Worm (Caenorhabditis elegans) whole organism, young adult: ENCODE measurements around the gene hpl-1.

Source experiments
- B0019.2 ChIP-seq: fragments of 200-800 bp; sonication (Bioruptor generic); conservative IDR thresholded peaks from 2 replicates; pipeline ENCODE4 v1.3.6; 2022; ENCODE audit warnings: missing genetic modification reagents, missing genetic modification characterization, missing compliant biosample characterization
- B0261.1 ChIP-seq: sonication (generic microtip); optimal IDR thresholded peaks from 2 replicates; lab custom pipeline; 2016; ENCODE audit warnings: mild to moderate bottlenecking, missing genetic modification characterization, moderate library complexity, missing compliant biosample characterization
- B0336.3 ChIP-seq: fragments of 200-800 bp; sonication (Bioruptor generic); IDR thresholded peaks from 2 replicates; pipeline ENCODE4 v1.3.6; 2022; ENCODE audit warnings: missing genetic modification characterization, missing compliant biosample characterization
- D2030.7 ChIP-seq: fragments of 200-800 bp; sonication (Bioruptor generic); IDR thresholded peaks from 2 replicates; pipeline ENCODE4 v1.3.6; 2022; ENCODE audit warnings: missing genetic modification reagents, missing genetic modification characterization, missing compliant biosample characterization
- F37B4.10 ChIP-seq: fragments of 200-800 bp; sonication (Bioruptor generic); IDR thresholded peaks from 2 replicates; pipeline ENCODE4 v1.3.6; 2022; ENCODE audit warnings: missing genetic modification characterization, missing compliant biosample characterization
- T26A5.8 ChIP-seq: sonication (generic microtip); optimal IDR thresholded peaks from 2 replicates; lab custom pipeline; 2016; ENCODE audit warnings: missing genetic modification characterization, missing compliant biosample characterization
- Y56A3A.18 ChIP-seq: fragments of 200-800 bp; sonication (Bioruptor generic); IDR thresholded peaks from 2 replicates; pipeline ENCODE4 v1.3.6; 2022; ENCODE audit warnings: missing genetic modification reagents, missing genetic modification characterization, missing compliant biosample characterization
- ama-1 ChIP-seq, 3 experiments: fragments of 150-350 bp in 1 of 3; sonication (generic microtip) in 2 of 3; optimal IDR thresholded peaks; 2 replicates each; lab custom pipeline; 2014 to 2018; ENCODE audit warnings: missing biosample characterization in 2 of 3, missing genetic modification characterization in 2 of 3, missing genetic modification reagents in 2 of 3
- aptf-2 ChIP-seq: fragments of 200-800 bp; sonication (Bioruptor generic); conservative IDR thresholded peaks from 2 replicates; pipeline ENCODE4 v1.3.6; 2022; ENCODE audit warnings: missing genetic modification reagents, missing genetic modification characterization, missing compliant biosample characterization
- aptf-3 ChIP-seq: fragments of 200-800 bp; sonication (Bioruptor generic); IDR thresholded peaks from 2 replicates; pipeline ENCODE4 v1.3.6; 2022; ENCODE audit warnings: missing genetic modification characterization, missing compliant biosample characterization
- athp-1 ChIP-seq: sonication (generic microtip); optimal IDR thresholded peaks from 2 replicates; lab custom pipeline; 2017; ENCODE audit warnings: mild to moderate bottlenecking, missing genetic modification characterization, missing compliant biosample characterization
- ccch-3 ChIP-seq: fragments of 200-800 bp; sonication (Bioruptor generic); optimal IDR thresholded peaks from 2 replicates; lab custom pipeline; 2018; ENCODE audit warnings: mild to moderate bottlenecking, missing genetic modification characterization, missing compliant biosample characterization
- cebp-1 ChIP-seq, 2 experiments: fragments of 200-800 bp in 1 of 2; sonication (Bioruptor generic) in 1 of 2; sonication (generic microtip) in 1 of 2; IDR thresholded peaks in 1 of 2; optimal IDR thresholded peaks in 1 of 2; 2 replicates each; pipeline versions ENCODE4 v1.3.6 to Lab custom; 2017 to 2022; ENCODE audit warnings: missing compliant biosample characterization in 2 of 2, missing genetic modification characterization in 2 of 2, mild to moderate bottlenecking in 1 of 2, missing genetic modification reagents in 1 of 2, moderate library complexity in 1 of 2
- ceh-27 ChIP-seq: fragments of 200-800 bp; sonication (Bioruptor generic); optimal IDR thresholded peaks from 2 replicates; lab custom pipeline; 2018; ENCODE audit warnings: mild to moderate bottlenecking, missing genetic modification characterization, moderate library complexity, missing compliant biosample characterization
- ceh-79 ChIP-seq: sonication (generic microtip); optimal IDR thresholded peaks from 2 replicates; lab custom pipeline; 2017; ENCODE audit warnings: mild to moderate bottlenecking, missing genetic modification characterization, missing compliant biosample characterization
- ceh-91 ChIP-seq: fragments of 200-800 bp; sonication (Bioruptor generic); IDR thresholded peaks from 2 replicates; pipeline ENCODE4 v1.3.6; 2022; ENCODE audit warnings: missing genetic modification reagents, missing genetic modification characterization, missing compliant biosample characterization
- chd-7 ChIP-seq: sonication (generic microtip); optimal IDR thresholded peaks from 2 replicates; lab custom pipeline; 2016; ENCODE audit warnings: mild to moderate bottlenecking, missing genetic modification characterization, moderate library complexity, missing compliant biosample characterization
- dox-1 ChIP-seq: fragments of 200-800 bp; sonication (Bioruptor generic); IDR thresholded peaks from 2 replicates; pipeline ENCODE4 v1.3.6; 2022; ENCODE audit warnings: missing genetic modification reagents, missing genetic modification characterization, missing compliant biosample characterization
- him-1 ChIP-seq: sonication (generic microtip); optimal IDR thresholded peaks from 2 replicates; lab custom pipeline; 2016; ENCODE audit warnings: missing genotype, missing genetic modification reagents, missing genetic modification characterization, missing compliant biosample characterization
- hmg-1.2 ChIP-seq: fragments of 200-800 bp; sonication (Bioruptor generic); IDR thresholded peaks from 2 replicates; pipeline ENCODE4 v1.3.6; 2022; ENCODE audit warnings: missing genetic modification reagents, missing genetic modification characterization, missing compliant biosample characterization
- let-526 ChIP-seq: fragments of 200-800 bp; sonication (Bioruptor generic); IDR thresholded peaks from 2 replicates; pipeline ENCODE4 v1.3.6; 2022; ENCODE audit warnings: missing genetic modification reagents, missing genetic modification characterization, missing compliant biosample characterization
- let-607 ChIP-seq, 2 experiments: fragments of 200-800 bp in 1 of 2; sonication (Bioruptor generic) in 1 of 2; sonication (generic microtip) in 1 of 2; optimal IDR thresholded peaks; 2 replicates each; lab custom pipeline; 2016 to 2018; ENCODE audit warnings: mild to moderate bottlenecking in 2 of 2, missing compliant biosample characterization in 2 of 2, missing genetic modification characterization in 2 of 2, moderate library complexity in 2 of 2, missing genotype in 1 of 2
- lin-26 ChIP-seq: fragments of 200-800 bp; sonication (Bioruptor generic); IDR thresholded peaks from 2 replicates; pipeline ENCODE4 v1.3.6; 2022; ENCODE audit warnings: missing genetic modification reagents, missing genetic modification characterization, missing compliant biosample characterization
- lsl-1 ChIP-seq: fragments of 200-800 bp; sonication (Bioruptor generic); optimal IDR thresholded peaks from 2 replicates; lab custom pipeline; 2018; ENCODE audit warnings: mild to moderate bottlenecking, missing genetic modification characterization, moderate library complexity, missing compliant biosample characterization
- madf-10 ChIP-seq: sonication (generic microtip); optimal IDR thresholded peaks from 2 replicates; lab custom pipeline; 2016; ENCODE audit warnings: mild to moderate bottlenecking, missing genetic modification characterization, missing compliant biosample characterization
- madf-3 ChIP-seq: fragments of 200-800 bp; sonication (Bioruptor generic); IDR thresholded peaks from 2 replicates; pipeline ENCODE4 v1.3.6; 2022; ENCODE audit warnings: missing genetic modification reagents, missing genetic modification characterization, missing compliant biosample characterization
- nfyb-1 ChIP-seq: fragments of 200-800 bp; sonication (Bioruptor generic); IDR thresholded peaks from 2 replicates; pipeline ENCODE4 v1.3.6; 2022; ENCODE audit warnings: missing genetic modification reagents, missing genetic modification characterization, missing compliant biosample characterization
- nhr-120 ChIP-seq: fragments of 200-800 bp; sonication (Bioruptor generic); IDR thresholded peaks from 2 replicates; pipeline ENCODE4 v1.3.6; 2022; ENCODE audit warnings: missing genetic modification characterization, missing compliant biosample characterization
- nhr-179 ChIP-seq: sonication (generic microtip); optimal IDR thresholded peaks from 2 replicates; lab custom pipeline; 2016; ENCODE audit warnings: mild to moderate bottlenecking, missing genetic modification characterization, missing compliant biosample characterization
- nhr-27 ChIP-seq: fragments of 200-800 bp; sonication (Bioruptor generic); optimal IDR thresholded peaks from 2 replicates; lab custom pipeline; 2018; ENCODE audit warnings: mild to moderate bottlenecking, missing genetic modification characterization, moderate library complexity, missing compliant biosample characterization
- pbrm-1 ChIP-seq: fragments of 200-800 bp; sonication (Bioruptor generic); IDR thresholded peaks from 2 replicates; pipeline ENCODE4 v1.3.6; 2022; ENCODE audit warnings: missing genetic modification reagents, missing genetic modification characterization, missing compliant biosample characterization
- rec-8 ChIP-seq, 2 experiments: sonication (generic microtip); optimal IDR thresholded peaks; 2 replicates each; lab custom pipeline; 2016; ENCODE audit warnings: mild to moderate bottlenecking in 2 of 2, missing genetic modification characterization in 2 of 2, missing genetic modification reagents in 2 of 2, missing genotype in 2 of 2, missing biosample characterization in 1 of 2, missing compliant biosample characterization in 1 of 2, moderate library complexity in 1 of 2
- repo-1 ChIP-seq: sonication (generic microtip); optimal IDR thresholded peaks from 2 replicates; lab custom pipeline; 2017; ENCODE audit warnings: mild to moderate bottlenecking, missing genetic modification characterization, missing compliant biosample characterization
- sea-2 ChIP-seq: fragments of 200-800 bp; sonication (Bioruptor generic); IDR thresholded peaks from 2 replicates; pipeline ENCODE4 v1.3.6; 2022; ENCODE audit warnings: missing genetic modification characterization, missing compliant biosample characterization
- snpc-1.3 ChIP-seq: sonication (generic microtip); optimal IDR thresholded peaks from 2 replicates; lab custom pipeline; 2017; ENCODE audit warnings: missing genetic modification characterization, mild to moderate bottlenecking, missing compliant biosample characterization, antibody characterized with exemption, moderate library complexity, missing genotype, missing genetic modification reagents; ENCODE audit not compliant: insufficient read depth
- snpc-3.4 ChIP-seq: sonication (generic microtip); optimal IDR thresholded peaks from 2 replicates; lab custom pipeline; 2017; ENCODE audit warnings: missing genetic modification characterization, mild to moderate bottlenecking, missing compliant biosample characterization, antibody characterized with exemption, moderate library complexity, missing genotype, missing genetic modification reagents
- snpc-4 ChIP-seq, 5 experiments: fragments of 150-350 bp in 1 of 5; sonication (generic microtip) in 4 of 5; optimal IDR thresholded peaks; 2 replicates each; lab custom pipeline; 2014 to 2018; ENCODE audit warnings: missing genetic modification characterization in 5 of 5, missing biosample characterization in 3 of 5, antibody characterized with exemption in 2 of 5, mild to moderate bottlenecking in 2 of 5, missing compliant biosample characterization in 2 of 5, missing genotype in 2 of 5, moderate library complexity in 2 of 5, missing genetic modification reagents in 1 of 5
- tbp1 ChIP-seq: fragments of 200-800 bp; sonication (Bioruptor generic); optimal IDR thresholded peaks from 2 replicates; lab custom pipeline; 2018; ENCODE audit warnings: mild to moderate bottlenecking, missing genetic modification characterization, missing compliant biosample characterization
- tlf-1 ChIP-seq: fragments of 200-800 bp; sonication (Bioruptor generic); optimal IDR thresholded peaks from 2 replicates; lab custom pipeline; 2018; ENCODE audit warnings: mild to moderate bottlenecking, missing genetic modification characterization, missing compliant biosample characterization
- ztf-25 ChIP-seq: fragments of 200-800 bp; sonication (Bioruptor generic); IDR thresholded peaks from 2 replicates; pipeline ENCODE4 v1.3.6; 2022; ENCODE audit warnings: missing genetic modification reagents, missing genetic modification characterization, missing compliant biosample characterization
- ztf-28 ChIP-seq: fragments of 200-800 bp; sonication (Bioruptor generic); IDR thresholded peaks from 2 replicates; pipeline ENCODE4 v1.3.6; 2022; ENCODE audit warnings: missing genetic modification reagents, missing genetic modification characterization, missing compliant biosample characterization

hpl-1 gene

DNA sequence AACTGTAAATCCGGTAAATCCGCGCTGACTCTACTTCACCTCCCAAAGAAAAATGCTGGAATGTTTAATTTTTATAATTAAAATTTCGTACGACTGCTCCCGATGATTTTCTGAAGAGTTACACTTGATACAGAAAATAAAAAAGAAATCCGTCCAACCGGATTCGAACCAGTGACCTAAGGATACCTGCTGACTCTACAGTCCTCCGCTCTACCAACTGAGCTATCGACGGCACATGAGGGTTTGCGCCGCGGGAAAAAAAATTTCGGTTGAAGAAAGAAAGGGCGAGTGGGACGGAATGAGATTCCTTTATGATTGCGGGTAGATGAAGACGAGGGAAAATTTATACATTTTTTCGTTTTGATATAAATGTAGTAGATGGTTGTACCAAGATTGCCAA lies 39.4 kb downstream of the hpl-1 start (continued):
- TF ChIP-seq T26A5.8 (tag; lab: Kevin White, UChicago) (no peak), madf-3 (GFP tag; lab: Robert Waterston, UW) (no peak), pbrm-1 (GFP tag; lab: Robert Waterston, UW) (peak; percentile 62; the same call in 1 of the 2 replicates), repo-1 (tag; lab: Kevin White, UChicago) (no peak), ztf-25 (GFP tag; lab: Robert Waterston, UW) (0 out of 2 replicates have a peak, but pooled peaks have one; percentile 73), D2030.7 (GFP tag; lab: Robert Waterston, UW) (peak; percentile 65), hmg-1.2 (GFP tag; lab: Robert Waterston, UW) (peak; percentile 44; the same call in 1 of the 2 replicates), B0261.1 (tag; lab: Kevin White, UChicago) (peak; percentile 80), madf-10 (tag; lab: Kevin White, UChicago) (no peak), nhr-179 (peak; percentile 16), tbp1 (GFP tag; lab: Kevin White, UChicago) (peak; percentile 87), dox-1 (GFP tag; lab: Robert Waterston, UW) (peak; percentile 40; the same call in 1 of the 2 replicates), snpc-4 (GFP tag; optimal IDR thresholded peaks at IDR 0.05; lab: Kevin White, UChicago) (peak; percentile 42), snpc-4 (tag; optimal IDR thresholded peaks at IDR 0.05; lab: Kevin White, UChicago) (peak in 2 of 4 experiments; percentile 35 to 58), B0336.3 (GFP tag; lab: Robert Waterston, UW) (no peak), sea-2 (GFP tag; lab: Robert Waterston, UW) (no peak), him-1 (peak; percentile 65), ceh-79 (tag; lab: Kevin White, UChicago) (no peak), ama-1 (optimal IDR thresholded peaks at IDR 0.05; lab: Kevin White, UChicago) (no peak), ama-1 (GFP tag; optimal IDR thresholded peaks at IDR 0.05; lab: Kevin White, UChicago) (peak in 1 of 2 experiments; percentile 14), lin-26 (GFP tag; lab: Robert Waterston, UW) (peak; percentile 87), snpc-3.4 (tag; lab: Kevin White, UChicago) (peak; percentile 50), rec-8 (tag; optimal IDR thresholded peaks at IDR 0.05; lab: Kevin White, UChicago) (peak; percentile 32 to 46), cebp-1 (GFP tag; IDR thresholded peaks at IDR 0.05; lab: Robert Waterston, UW) (peak; percentile 26; the same call in 1 of the 2 replicates), cebp-1 (tag; optimal IDR thresholded peaks at IDR 0.05; lab: Kevin White, UChicago) (no peak), nhr-120 (GFP tag; lab: Robert Waterston, UW) (0 out of 2 replicates have a peak, but pooled peaks have one; percentile 50), nfyb-1 (GFP tag; lab: Robert Waterston, UW) (peak; percentile 64), aptf-3 (no peak), ztf-28 (no peak), Y56A3A.18 (GFP tag; lab: Robert Waterston, UW) (0 out of 2 replicates have a peak, but pooled peaks have one; percentile 35)

DNA sequence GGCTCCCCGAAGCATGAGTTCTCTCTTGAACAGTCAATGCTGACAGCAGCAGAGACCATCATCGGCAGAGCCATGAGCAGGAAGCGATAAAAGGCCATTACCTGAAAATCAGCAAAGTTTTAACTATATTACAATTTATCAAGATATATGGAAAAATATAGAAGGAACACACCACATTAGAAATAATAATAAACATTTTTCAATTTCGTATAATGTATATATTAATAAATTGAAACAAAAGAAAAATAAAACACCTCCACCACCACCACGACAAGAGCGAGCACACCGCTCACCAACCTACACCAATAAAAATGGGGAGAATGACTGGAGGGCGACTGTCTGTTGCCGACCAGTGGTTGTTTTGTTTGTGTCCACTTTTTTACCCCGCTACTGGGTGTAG lies 41.3 kb downstream of the hpl-1 start, which contains the start of gene R04D3.2:
Gene R04D3.2, minus strand, starts transcription at position 101 of the 400 bp plus-strand sequence.
- no peak for TF ChIP-seq ama-1 (optimal IDR thresholded peaks at IDR 0.05; lab: Kevin White, UChicago)
- no peak for TF ChIP-seq ama-1 (GFP tag; optimal IDR thresholded peaks at IDR 0.05; lab: Kevin White, UChicago)
- TF ChIP-seq chd-7 (tag; lab: Kevin White, UChicago), result no peak
- no peak for TF ChIP-seq ccch-3 (GFP tag; lab: Kevin White, UChicago)

DNA sequence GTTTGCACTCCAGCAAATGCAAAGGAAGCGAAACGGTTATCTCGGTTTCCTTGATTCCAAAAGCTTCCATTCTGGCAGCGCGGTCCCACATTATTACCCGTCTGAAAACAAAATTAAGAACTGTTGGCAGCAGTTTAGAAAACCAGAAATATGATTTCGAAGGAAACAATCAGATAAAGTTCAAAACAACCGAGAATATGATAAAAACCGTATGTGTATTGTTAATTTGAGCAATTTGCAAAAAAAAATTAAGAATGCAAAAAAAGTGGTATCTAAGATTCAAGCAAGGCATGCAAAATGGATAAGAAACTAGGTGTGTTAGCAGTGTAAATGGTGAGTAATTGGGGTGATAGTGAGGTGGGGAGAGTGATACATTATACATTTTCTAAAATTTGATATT lies 43.5 kb downstream of the hpl-1 start, which contains the start of gene R04D3.4:
Gene R04D3.4, minus strand, starts transcription at position 101 of the 400 bp plus-strand sequence.
- TF ChIP-seq ceh-27 (no peak), athp-1 (no peak), snpc-1.3 (tag; lab: Kevin White, UChicago) (no peak), ceh-91 (GFP tag; lab: Robert Waterston, UW) (no peak), ztf-28 (no peak), nhr-27 (tag; lab: Kevin White, UChicago) (no peak), ccch-3 (GFP tag; lab: Kevin White, UChicago) (no peak), B0019.2 (GFP tag; lab: Robert Waterston, UW) (no peak), let-607 (tag; optimal IDR thresholded peaks at IDR 0.05; lab: Kevin White, UChicago) (no peak), tlf-1 (GFP tag; lab: Kevin White, UChicago) (no peak), ceh-79 (tag; lab: Kevin White, UChicago) (no peak), let-526 (no peak), lin-26 (GFP tag; lab: Robert Waterston, UW) (no peak), F37B4.10 (GFP tag; lab: Robert Waterston, UW) (no peak), rec-8 (tag; optimal IDR thresholded peaks at IDR 0.05; lab: Kevin White, UChicago) (no peak), aptf-2 (GFP tag; lab: Robert Waterston, UW) (no peak), nhr-179 (no peak), lsl-1 (GFP tag; lab: Kevin White, UChicago) (no peak), nhr-120 (GFP tag; lab: Robert Waterston, UW) (no peak)
